Worm (Caenorhabditis elegans) whole organism, early embryonic: ENCODE data around the gene catp-4.

ENCODE experiments used
- B0310.2 ChIP-seq: sonication (generic microtip); optimal IDR thresholded peaks from 2 replicates; lab custom pipeline; 2016; ENCODE audit warnings: mild to moderate bottlenecking, missing genetic modification characterization, missing compliant biosample characterization
- aly-1 ChIP-seq: sonication (generic microtip); optimal IDR thresholded peaks from 2 replicates; lab custom pipeline; 2016; ENCODE audit warnings: missing genetic modification characterization, missing compliant biosample characterization
- ama-1 ChIP-seq: fragments of 150-350 bp; optimal IDR thresholded peaks from 2 replicates; lab custom pipeline; 2014
- ceh-13 ChIP-seq: fragments of 200-800 bp; sonication (Bioruptor generic); optimal IDR thresholded peaks from 2 replicates; lab custom pipeline; 2018; ENCODE audit warnings: mild to moderate bottlenecking, missing genetic modification characterization, missing compliant biosample characterization
- ceh-36 ChIP-seq: sonication (generic microtip); optimal IDR thresholded peaks from 2 replicates; lab custom pipeline; 2016; ENCODE audit warnings: missing genetic modification characterization, inconsistent platforms, missing compliant biosample characterization

DNA sequence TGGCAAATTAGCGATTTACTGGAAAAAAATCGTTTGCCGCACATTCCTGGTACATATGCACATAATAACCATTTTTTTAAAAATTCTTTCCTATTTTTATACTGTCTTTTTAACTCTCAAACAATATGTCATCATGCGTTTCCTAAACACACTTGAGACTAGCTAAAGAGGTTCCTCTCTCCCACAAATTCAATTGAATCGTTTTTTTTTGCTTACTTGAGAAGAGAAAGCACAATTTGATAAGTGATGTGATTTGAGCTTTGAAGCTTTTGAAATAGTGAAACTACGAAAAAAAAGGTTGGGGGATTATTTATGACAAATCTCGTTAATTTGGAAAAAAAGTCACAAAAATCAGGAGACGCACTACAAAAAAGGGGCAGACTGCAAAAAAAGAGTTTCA lies 38.4 kb upstream of the catp-4 start:
- TF ChIP-seq ceh-36 (no peak), ama-1 (no peak), aly-1 (tag; lab: Kevin White, UChicago) (no peak), ceh-13 (GFP tag; lab: Kevin White, UChicago) (no peak), B0310.2 (no peak)
